Worm (Caenorhabditis elegans) whole organism, late embryonic: ENCODE results near the gene egl-27.

Source experiments
- C08G9.2 ChIP-seq: sonication (generic microtip); optimal IDR thresholded peaks from 2 replicates; lab custom pipeline; 2016; ENCODE audit warnings: mild to moderate bottlenecking, missing genetic modification characterization, moderate library complexity, missing compliant biosample characterization
- T23F11.4 ChIP-seq: fragments of 200-800 bp; sonication (Bioruptor generic); optimal IDR thresholded peaks from 2 replicates; lab custom pipeline; 2018; ENCODE audit warnings: mild to moderate bottlenecking, missing genetic modification characterization, missing compliant biosample characterization
- ceh-2 ChIP-seq: sonication (generic microtip); optimal IDR thresholded peaks from 2 replicates; lab custom pipeline; 2016; ENCODE audit warnings: missing genotype, missing genetic modification characterization, missing compliant biosample characterization
- ceh-34 ChIP-seq: sonication (generic microtip); optimal IDR thresholded peaks from 2 replicates; lab custom pipeline; 2016; ENCODE audit warnings: mild to moderate bottlenecking, missing genetic modification characterization, missing compliant biosample characterization
- ceh-48 ChIP-seq: sonication (generic microtip); optimal IDR thresholded peaks from 2 replicates; lab custom pipeline; 2016; ENCODE audit warnings: missing genetic modification characterization, inconsistent platforms, missing compliant biosample characterization
- ceh-6 ChIP-seq: fragments of 200-800 bp; sonication (Bioruptor generic); optimal IDR thresholded peaks from 2 replicates; lab custom pipeline; 2018; ENCODE audit warnings: mild to moderate bottlenecking, missing genetic modification characterization, missing compliant biosample characterization
- ceh-9 ChIP-seq: sonication (generic microtip); optimal IDR thresholded peaks from 2 replicates; lab custom pipeline; 2016; ENCODE audit warnings: mild to moderate bottlenecking, missing genetic modification characterization, inconsistent platforms, missing compliant biosample characterization
- dve-1 ChIP-seq: sonication (generic microtip); optimal IDR thresholded peaks from 2 replicates; lab custom pipeline; 2017; ENCODE audit warnings: antibody characterized with exemption, mild to moderate bottlenecking, missing genetic modification characterization, missing compliant biosample characterization
- eyg-1 ChIP-seq: sonication (generic microtip); optimal IDR thresholded peaks from 2 replicates; lab custom pipeline; 2016; ENCODE audit warnings: missing genotype, missing genetic modification characterization, missing compliant biosample characterization
- hlh-8 ChIP-seq: sonication (generic microtip); optimal IDR thresholded peaks from 2 replicates; lab custom pipeline; 2016; ENCODE audit warnings: missing genotype, missing genetic modification characterization, missing compliant biosample characterization
- lim-6 ChIP-seq: sonication (generic microtip); optimal IDR thresholded peaks from 2 replicates; lab custom pipeline; 2016; ENCODE audit warnings: missing genetic modification characterization, missing compliant biosample characterization
- odd-2 ChIP-seq: sonication (generic microtip); optimal IDR thresholded peaks from 2 replicates; lab custom pipeline; 2017; ENCODE audit warnings: antibody characterized with exemption, mild to moderate bottlenecking, missing genetic modification characterization, missing compliant biosample characterization
- pag-3 ChIP-seq: sonication (generic microtip); optimal IDR thresholded peaks from 2 replicates; lab custom pipeline; 2016; ENCODE audit warnings: missing compliant biosample characterization, missing genetic modification characterization, borderline replicate concordance
- pax-1 ChIP-seq: fragments of 150-350 bp; optimal IDR thresholded peaks from 2 replicates; lab custom pipeline; 2014; ENCODE audit warnings: missing biosample characterization, missing genetic modification characterization
- sox-4 ChIP-seq: sonication (generic microtip); optimal IDR thresholded peaks from 2 replicates; lab custom pipeline; 2017; ENCODE audit warnings: mild to moderate bottlenecking, missing genetic modification characterization, inconsistent platforms, missing compliant biosample characterization
- tbx-7 ChIP-seq: sonication (generic microtip); optimal IDR thresholded peaks from 2 replicates; lab custom pipeline; 2016; ENCODE audit warnings: missing genotype, missing genetic modification characterization, missing compliant biosample characterization
- ttx-3 ChIP-seq: sonication (generic microtip); optimal IDR thresholded peaks from 2 replicates; lab custom pipeline; 2016; ENCODE audit warnings: missing genetic modification reagents, missing genetic modification characterization, missing compliant biosample characterization
- unc-3 ChIP-seq, 2 experiments: fragments of 200-800 bp in 1 of 2; sonication (Bioruptor generic) in 1 of 2; sonication (generic microtip) in 1 of 2; conservative IDR thresholded peaks in 1 of 2; optimal IDR thresholded peaks in 1 of 2; 2 replicates each; pipeline versions ENCODE4 v1.3.6 to Lab custom; 2016 to 2022; ENCODE audit warnings: missing compliant biosample characterization in 2 of 2, missing genetic modification characterization in 2 of 2, missing genetic modification reagents in 1 of 2
- unc-42 ChIP-seq: sonication (generic microtip); optimal IDR thresholded peaks from 2 replicates; lab custom pipeline; 2016; ENCODE audit warnings: missing genotype, missing genetic modification characterization, missing compliant biosample characterization
- unc-55 ChIP-seq: sonication (generic microtip); optimal IDR thresholded peaks from 2 replicates; lab custom pipeline; 2017; ENCODE audit warnings: missing biosample characterization, missing genetic modification reagents, missing genetic modification characterization
- zip-5 ChIP-seq: sonication (generic microtip); optimal IDR thresholded peaks from 2 replicates; lab custom pipeline; 2016; ENCODE audit warnings: missing genetic modification characterization, missing compliant biosample characterization

egl-27 gene

DNA sequence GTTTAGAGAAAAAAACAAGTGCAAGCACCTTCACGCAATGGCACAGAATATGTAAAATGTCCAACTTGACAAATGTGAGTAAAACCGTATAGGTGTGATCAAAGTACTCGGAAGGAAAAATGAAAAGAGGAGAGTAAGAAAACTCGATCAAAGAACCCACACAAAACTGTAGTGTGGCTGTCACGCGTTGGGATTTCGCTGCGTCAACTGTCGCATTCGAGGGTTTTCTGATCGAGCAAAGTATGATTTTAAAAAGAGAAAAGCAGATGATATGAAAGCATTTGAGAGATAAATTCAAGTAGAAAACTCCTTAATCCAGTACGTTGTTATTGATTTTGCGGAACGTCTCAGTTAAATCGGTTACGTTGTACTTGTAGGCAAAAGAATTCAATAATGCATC lies 57.0 kb downstream of the egl-27 start:
- peak; percentile 26 for TF ChIP-seq unc-55 (GFP tag; lab: Kevin White, UChicago)
- no peak for TF ChIP-seq ceh-6

ce11 chrII:6893589-6894245 lies 58.9 kb downstream of the egl-27 start, which contains the start of gene adal-1:
Gene adal-1, minus strand, starts transcription at chrII:6893639.
- TF ChIP-seq eyg-1 (tag; lab: Kevin White, UChicago) (no peak), ceh-48 (tag; lab: Kevin White, UChicago) (no peak), sox-4 (tag; lab: Kevin White, UChicago) (no peak), ceh-2 (tag; lab: Kevin White, UChicago) (no peak), ttx-3 (tag; lab: Kevin White, UChicago) (no peak), T23F11.4 (GFP tag; lab: Kevin White, UChicago) (no peak), pag-3 (no peak), ceh-9 (tag; lab: Kevin White, UChicago) (no peak), odd-2 (tag; lab: Kevin White, UChicago) (no peak), dve-1 (tag; lab: Kevin White, UChicago) (no peak), unc-3 (GFP tag; conservative IDR thresholded peaks at IDR 0.05; lab: Robert Waterston, UW) (no peak), unc-3 (tag; optimal IDR thresholded peaks at IDR 0.05; lab: Kevin White, UChicago) (no peak), C08G9.2 (tag; lab: Kevin White, UChicago) (no peak), ceh-34 (tag; lab: Kevin White, UChicago) (no peak), pax-1 (no peak), zip-5 (tag; lab: Kevin White, UChicago) (no peak), tbx-7 (tag; lab: Kevin White, UChicago) (no peak)

DNA sequence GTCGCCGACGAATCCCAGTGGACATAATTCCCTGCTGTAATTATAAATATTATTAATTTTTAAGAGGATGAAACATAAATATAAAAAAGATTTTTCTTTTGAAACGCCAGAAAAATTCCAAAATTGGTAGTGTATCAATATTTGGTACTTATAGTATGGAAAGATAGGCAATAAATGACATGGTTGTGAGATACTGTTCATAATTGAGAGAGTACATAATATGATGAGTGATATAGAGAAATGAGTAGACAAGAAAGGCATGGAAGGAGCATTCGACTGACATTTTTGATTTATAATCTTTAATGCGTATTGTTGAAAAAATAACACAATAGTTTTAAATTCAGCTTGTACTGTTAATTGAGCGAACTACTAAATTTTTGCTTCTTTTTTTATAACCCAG lies 62.7 kb downstream of the egl-27 start, which contains the start of gene C44B7.11:
C44B7.11 (minus strand) TSS at position 34 of the 400 bp plus-strand sequence.
- TF ChIP-seq lim-6 (tag; lab: Kevin White, UChicago): no peak
- TF ChIP-seq unc-42 (tag; lab: Kevin White, UChicago): no peak
- no peak for TF ChIP-seq hlh-8 (tag; lab: Kevin White, UChicago)
- no peak for TF ChIP-seq T23F11.4 (GFP tag; lab: Kevin White, UChicago)
